Worm (Caenorhabditis elegans) whole organism, L4 larva: ENCODE results near the gene rml-4.

Experiments used
- D1046.2 ChIP-seq: fragments of 200-800 bp; sonication (Bioruptor generic); IDR thresholded peaks from 2 replicates; pipeline ENCODE4 v1.3.6; 2022; ENCODE audit warnings: missing genetic modification characterization, missing compliant biosample characterization
- F26F4.8 ChIP-seq: fragments of 200-800 bp; sonication (Bioruptor generic); conservative IDR thresholded peaks from 2 replicates; pipeline ENCODE4 v1.3.6; 2022; ENCODE audit warnings: missing genetic modification characterization, missing compliant biosample characterization
- F37D6.2 ChIP-seq: sonication (generic microtip); optimal IDR thresholded peaks from 2 replicates; lab custom pipeline; 2016; ENCODE audit warnings: mild to moderate bottlenecking, missing genetic modification characterization, missing compliant biosample characterization
- T26A8.4 ChIP-seq: fragments of 200-800 bp; sonication (Bioruptor generic); IDR thresholded peaks from 2 replicates; pipeline ENCODE4 v1.3.6; 2022; ENCODE audit warnings: missing genetic modification characterization, missing compliant biosample characterization
- Y105C5A.15 ChIP-seq: fragments of 200-800 bp; sonication (Bioruptor generic); IDR thresholded peaks from 2 replicates; pipeline ENCODE4 v1.3.6; 2022; ENCODE audit warnings: missing genetic modification characterization, missing compliant biosample characterization
- Y48G9A.11 ChIP-seq: fragments of 200-800 bp; sonication (Bioruptor generic); IDR thresholded peaks from 2 replicates; pipeline ENCODE4 v1.3.6; 2022; ENCODE audit warnings: missing genetic modification reagents, missing genetic modification characterization, missing compliant biosample characterization
- Y5F2A.4 ChIP-seq: fragments of 200-800 bp; sonication (Bioruptor generic); optimal IDR thresholded peaks from 2 replicates; lab custom pipeline; 2018; ENCODE audit warnings: mild to moderate bottlenecking, missing genetic modification characterization, missing compliant biosample characterization
- ZK546.5 ChIP-seq, 2 experiments: sonication (generic microtip); optimal IDR thresholded peaks; 2 replicates each; lab custom pipeline; 2017; ENCODE audit warnings: missing biosample characterization in 2 of 2, missing genetic modification characterization in 2 of 2
- attf-4 ChIP-seq: sonication (generic microtip); optimal IDR thresholded peaks from 3 replicates; lab custom pipeline; 2017; ENCODE audit warnings: missing biosample characterization, missing genetic modification characterization
- ceh-20 ChIP-seq: fragments of 200-800 bp; sonication (Bioruptor generic); IDR thresholded peaks from 2 replicates; pipeline ENCODE4 v1.3.6; 2022; ENCODE audit warnings: missing genetic modification reagents, missing genetic modification characterization, missing compliant biosample characterization
- ctbp-1 ChIP-seq: fragments of 200-800 bp; sonication (Bioruptor generic); IDR thresholded peaks from 2 replicates; pipeline ENCODE4 v1.3.6; 2022; ENCODE audit warnings: missing genetic modification reagents, missing genetic modification characterization, missing compliant biosample characterization
- daf-12 ChIP-seq: fragments of 150-350 bp; optimal IDR thresholded peaks from 2 replicates; lab custom pipeline; 2014; ENCODE audit warnings: missing biosample characterization, missing genetic modification reagents, missing genetic modification characterization
- daf-16 ChIP-seq, 3 experiments: sonication (generic microtip); optimal IDR thresholded peaks; 2 replicates each; lab custom pipeline; 2016 to 2017; ENCODE audit warnings: missing genetic modification characterization in 3 of 3, missing genetic modification reagents in 3 of 3, mild to moderate bottlenecking in 2 of 3, missing compliant biosample characterization in 2 of 3, missing biosample characterization in 1 of 3, moderate library complexity in 1 of 3
- dmd-9 ChIP-seq: fragments of 200-800 bp; sonication (Bioruptor generic); IDR thresholded peaks from 2 replicates; pipeline ENCODE4 v1.3.6; 2022; ENCODE audit warnings: missing genetic modification reagents, missing genetic modification characterization, missing compliant biosample characterization
- egl-27 ChIP-seq: sonication (generic microtip); optimal IDR thresholded peaks from 3 replicates; lab custom pipeline; 2017; ENCODE audit warnings: missing biosample characterization, missing genetic modification reagents, missing genetic modification characterization
- egl-43 ChIP-seq: fragments of 200-800 bp; sonication (Bioruptor generic); IDR thresholded peaks from 2 replicates; pipeline ENCODE4 v1.3.6; 2022; ENCODE audit warnings: missing genetic modification reagents, missing genetic modification characterization, missing compliant biosample characterization
- fos-1 ChIP-seq: fragments of 150-350 bp; optimal IDR thresholded peaks from 2 replicates; lab custom pipeline; 2014; ENCODE audit warnings: missing biosample characterization, missing genetic modification characterization
- hif-1 ChIP-seq, 2 experiments: sonication (generic microtip); optimal IDR thresholded peaks; 2 replicates each; lab custom pipeline; 2016 to 2017; ENCODE audit warnings: missing compliant biosample characterization in 2 of 2, missing genetic modification characterization in 2 of 2, missing genetic modification reagents in 2 of 2, missing genotype in 2 of 2, mild to moderate bottlenecking in 1 of 2
- lim-7 ChIP-seq: fragments of 200-800 bp; sonication (Bioruptor generic); IDR thresholded peaks from 2 replicates; pipeline ENCODE4 v1.3.6; 2022; ENCODE audit warnings: missing genetic modification characterization, missing compliant biosample characterization
- lin-15B ChIP-seq: fragments of 150-350 bp; sonication (generic microtip); optimal IDR thresholded peaks from 3 replicates; lab custom pipeline; 2014; ENCODE audit warnings: missing biosample characterization, missing genetic modification characterization
- lin-38 ChIP-seq: fragments of 200-800 bp; sonication (Bioruptor generic); IDR thresholded peaks from 2 replicates; pipeline ENCODE4 v1.3.6; 2022; ENCODE audit warnings: missing genetic modification reagents, missing genetic modification characterization, missing compliant biosample characterization
- lin-39 ChIP-seq: fragments of 150-350 bp; optimal IDR thresholded peaks from 2 replicates; lab custom pipeline; 2014; ENCODE audit warnings: missing biosample characterization, missing genetic modification reagents, missing genetic modification characterization
- madf-5 ChIP-seq, 2 experiments: fragments of 200-800 bp; sonication (Bioruptor generic); IDR thresholded peaks; 2 replicates each; pipeline ENCODE4 v1.3.6; 2022; ENCODE audit warnings: missing compliant biosample characterization in 2 of 2, missing genetic modification characterization in 2 of 2
- madf-9 ChIP-seq: fragments of 200-800 bp; sonication (Bioruptor generic); conservative IDR thresholded peaks from 2 replicates; pipeline ENCODE4 v1.3.6; 2022; ENCODE audit warnings: missing genetic modification reagents, missing genetic modification characterization, missing compliant biosample characterization
- mdt-29 ChIP-seq: fragments of 200-800 bp; sonication (Bioruptor generic); IDR thresholded peaks from 2 replicates; pipeline ENCODE4 v1.3.6; 2022; ENCODE audit warnings: missing genetic modification reagents, missing genetic modification characterization, missing compliant biosample characterization
- mes-2 ChIP-seq: sonication (generic microtip); optimal IDR thresholded peaks from 2 replicates; lab custom pipeline; 2016; ENCODE audit warnings: missing genotype, mild to moderate bottlenecking, missing genetic modification characterization, missing compliant biosample characterization; ENCODE audit not compliant: poor library complexity, severe bottlenecking
- mxl-2 ChIP-seq: fragments of 200-800 bp; sonication (Bioruptor generic); conservative IDR thresholded peaks from 2 replicates; pipeline ENCODE4 v1.3.6; 2022; ENCODE audit warnings: missing genetic modification reagents, missing genetic modification characterization, missing compliant biosample characterization
- pqm-1 ChIP-seq: sonication (generic microtip); optimal IDR thresholded peaks from 2 replicates; lab custom pipeline; 2017; ENCODE audit warnings: missing biosample characterization, missing genetic modification characterization
- sdz-12 ChIP-seq: fragments of 200-800 bp; sonication (Bioruptor generic); optimal IDR thresholded peaks from 2 replicates; lab custom pipeline; 2018; ENCODE audit warnings: mild to moderate bottlenecking, missing genetic modification characterization, missing compliant biosample characterization
- snpc-4 ChIP-seq: fragments of 150-350 bp; optimal IDR thresholded peaks from 2 replicates; lab custom pipeline; 2014; ENCODE audit warnings: missing biosample characterization, missing genetic modification characterization
- tra-1 ChIP-seq: fragments of 200-800 bp; sonication (Bioruptor generic); IDR thresholded peaks from 2 replicates; pipeline ENCODE4 v1.3.6; 2022; ENCODE audit warnings: missing genetic modification reagents, missing genetic modification characterization, missing compliant biosample characterization
- unc-39 ChIP-seq: sonication (generic microtip); optimal IDR thresholded peaks from 2 replicates; lab custom pipeline; 2017; ENCODE audit warnings: missing biosample characterization, missing genetic modification characterization
- unc-62 ChIP-seq, 3 experiments: fragments of 150-350 bp in 1 of 3; sonication (generic microtip); optimal IDR thresholded peaks in 2 of 3; peaks in 1 of 3; 1 replicate in 1 of 3; 2 replicates in 2 of 3; lab custom pipeline; 2014 to 2017; ENCODE audit warnings: missing biosample characterization in 3 of 3, missing genetic modification characterization in 3 of 3, missing genetic modification reagents in 3 of 3, missing genotype in 1 of 3

Gene rml-4

DNA sequence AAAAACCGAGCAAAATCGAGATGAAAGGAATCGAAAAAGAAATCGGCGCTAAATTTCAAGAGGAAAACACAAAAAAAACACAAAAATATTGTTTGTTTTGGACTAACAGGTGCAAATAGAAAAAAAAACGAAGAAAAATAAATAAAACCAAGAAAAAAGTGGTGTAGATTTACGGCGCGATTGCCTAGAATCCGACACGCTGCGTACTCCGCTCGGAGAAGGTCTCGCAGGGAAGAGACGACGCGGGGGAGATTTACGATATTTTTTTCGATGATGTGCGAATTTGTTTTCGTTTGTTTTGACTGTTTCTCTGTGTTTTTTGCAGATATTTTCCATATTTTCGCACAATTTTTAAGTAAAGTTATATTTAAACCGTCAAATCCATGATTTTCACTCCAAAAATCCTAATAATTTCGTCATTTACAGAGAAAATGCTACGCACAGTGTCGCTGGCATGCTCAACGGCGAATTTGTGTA is 4.4 kb downstream of the rml-4 start, which contains the start of gene sco-1 (continued):
- TF ChIP-seq daf-12 (tag; lab: Kevin White, UChicago) (no peak), hif-1 (tag; optimal IDR thresholded peaks at IDR 0.05; lab: Kevin White, UChicago) (peak in 1 of 2 experiments; percentile 95), T26A8.4 (GFP tag; lab: Robert Waterston, UW) (peak; percentile 94), ctbp-1 (GFP tag; lab: Robert Waterston, UW) (peak; percentile 88), mdt-29 (peak; percentile 84), madf-9 (GFP tag; lab: Robert Waterston, UW) (peak; percentile 91), pqm-1 (no peak), lim-7 (GFP tag; lab: Robert Waterston, UW) (0 out of 2 replicates have a peak, but pooled peaks have one; percentile 34), tra-1 (GFP tag; lab: Robert Waterston, UW) (no peak; the same call in none of the 2 replicates), Y5F2A.4 (GFP tag; lab: Kevin White, UChicago) (no peak), unc-39 (tag; lab: Kevin White, UChicago) (no peak), egl-27 (tag; lab: Kevin White, UChicago) (no peak), madf-5 (GFP tag; IDR thresholded peaks at IDR 0.05; lab: Robert Waterston, UW) (0 out of 4 replicates have a peak, but pooled peaks of 1 of the 2 experiments have one; percentile 4), attf-4 (tag; lab: Kevin White, UChicago) (no peak), fos-1 (tag; lab: Kevin White, UChicago) (no peak), ceh-20 (GFP tag; lab: Robert Waterston, UW) (peak; percentile 94), mxl-2 (GFP tag; lab: Robert Waterston, UW) (0 out of 2 replicates have a peak, but pooled peaks have one; percentile 11), lin-15B (tag; lab: Kevin White, UChicago) (peak; percentile 83), ZK546.5 (tag; optimal IDR thresholded peaks at IDR 0.05; lab: Kevin White, UChicago) (no peak), Y48G9A.11 (GFP tag; lab: Robert Waterston, UW) (peak; percentile 89), snpc-4 (tag; lab: Kevin White, UChicago) (peak; percentile 60), F26F4.8 (no peak), lin-39 (tag; lab: Kevin White, UChicago) (peak; percentile 30), lin-38 (GFP tag; lab: Robert Waterston, UW) (peak; percentile 88), Y105C5A.15 (GFP tag; lab: Robert Waterston, UW) (no peak), F37D6.2 (tag; lab: Kevin White, UChicago) (peak; percentile 87)

DNA sequence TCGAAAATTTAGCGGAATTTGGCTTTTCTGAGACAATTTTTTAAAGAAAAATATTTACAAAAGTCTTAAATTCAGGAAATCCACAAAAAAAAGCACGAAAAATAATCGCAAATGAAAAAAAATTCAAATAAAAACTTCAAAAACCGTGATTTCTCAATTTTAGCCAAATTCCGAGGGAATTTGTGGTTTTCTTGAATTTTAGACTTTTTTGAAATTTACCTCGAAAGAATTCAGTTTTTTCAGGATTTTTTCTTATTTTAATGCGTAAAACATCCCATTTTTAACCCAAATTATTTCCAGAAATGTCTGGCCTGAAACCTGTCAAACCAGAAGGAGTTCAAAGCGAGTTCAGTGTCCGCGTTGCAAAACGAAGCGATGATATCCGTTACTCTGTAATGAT is 6.4 kb downstream of the rml-4 start, which contains the start of gene gtf-2F1:
Gene gtf-2F1, plus strand, starts transcription at position 301 of the 400 bp plus-strand sequence.
- TF ChIP-seq unc-62 (GFP tag; optimal IDR thresholded peaks at IDR 0.05 in 1 of 2; lab: Kevin White, UChicago) (peak in 1 of 2 experiments; percentile 41), unc-62 (tag; optimal IDR thresholded peaks at IDR 0.05; lab: Kevin White, UChicago) (no peak), mes-2 (tag; lab: Kevin White, UChicago) (no peak), ctbp-1 (GFP tag; lab: Robert Waterston, UW) (no peak)

DNA sequence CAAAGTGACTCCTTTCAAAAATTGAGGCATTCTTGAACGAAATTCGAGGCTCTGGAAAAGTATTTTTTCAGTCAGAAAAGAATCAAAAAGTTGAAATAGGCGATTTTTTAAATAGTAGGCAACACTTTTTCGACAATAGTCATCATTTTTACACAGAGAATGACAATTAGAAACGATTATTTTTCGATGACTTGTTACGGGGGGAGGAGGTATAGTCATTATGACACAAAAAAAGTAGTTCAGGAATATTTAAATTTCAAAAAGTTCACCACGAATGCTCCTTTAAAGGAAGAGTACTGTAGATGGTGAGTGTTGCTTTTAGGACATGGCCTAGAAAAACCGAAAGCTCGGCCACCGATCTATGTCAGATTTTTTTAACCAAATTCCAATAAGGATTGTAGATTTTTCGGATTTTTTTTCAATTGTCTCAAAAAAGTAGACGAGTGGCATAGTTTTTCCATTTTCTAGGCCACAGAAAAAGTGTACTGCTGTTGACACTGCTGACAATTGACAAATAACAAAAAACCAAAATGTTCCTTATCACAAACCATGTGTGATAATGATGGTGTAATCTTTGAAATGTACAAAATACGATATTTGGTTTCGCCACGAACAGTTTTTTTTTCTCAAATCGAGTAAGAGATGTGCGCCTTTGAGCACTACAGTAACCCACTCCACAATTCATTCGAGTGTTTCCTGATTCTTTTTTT is 12.2 kb downstream of the rml-4 start, which contains the start of gene Y52E8A.3:
Gene Y52E8A.3, minus strand, starts transcription at position 51 of the 710 bp plus-strand sequence.
- TF ChIP-seq unc-62 (GFP tag; optimal IDR thresholded peaks at IDR 0.05 in 1 of 2; lab: Kevin White, UChicago), result peak in 1 of 2 experiments; percentile 91
- TF ChIP-seq unc-62 (tag; optimal IDR thresholded peaks at IDR 0.05; lab: Kevin White, UChicago), result no peak
- no peak for TF ChIP-seq sdz-12 (GFP tag; lab: Kevin White, UChicago)
- no peak for TF ChIP-seq daf-16 (GFP tag; optimal IDR thresholded peaks at IDR 0.05; lab: Kevin White, UChicago)
- TF ChIP-seq daf-16 (tag; optimal IDR thresholded peaks at IDR 0.05; lab: Kevin White, UChicago), result peak; percentile 60
- TF ChIP-seq, all 104 proteins: peak for 2

DNA sequence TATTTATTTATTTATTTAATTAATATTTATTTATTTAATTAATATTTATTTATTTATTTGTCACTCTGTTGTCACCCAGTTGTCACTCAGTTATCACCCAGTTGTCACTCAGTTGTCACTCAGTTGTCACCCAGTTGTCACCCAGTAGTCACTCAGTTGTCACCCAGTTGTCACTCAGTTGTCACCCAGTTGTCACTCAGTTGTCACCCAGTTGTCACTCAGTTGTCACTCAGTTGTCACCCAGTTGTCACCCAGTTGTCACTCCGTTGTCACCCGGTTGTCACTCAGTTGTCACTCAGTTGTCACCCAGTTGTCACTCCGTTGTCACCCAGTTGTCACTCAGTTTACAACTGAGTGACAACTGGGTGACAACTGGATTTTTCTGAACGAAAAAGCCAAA is 14.2 kb downstream of the rml-4 start:
- TF ChIP-seq dmd-9 (peak; percentile 70; the same call in 1 of the 2 replicates), egl-43 (GFP tag; lab: Robert Waterston, UW) (0 out of 2 replicates have a peak, but pooled peaks have one; percentile 5), ceh-20 (GFP tag; lab: Robert Waterston, UW) (peak; percentile 51; the same call in 1 of the 2 replicates), D1046.2 (GFP tag; lab: Robert Waterston, UW) (0 out of 2 replicates have a peak, but pooled peaks have one; percentile 15)
- TF ChIP-seq, all 104 proteins: peak for 4; not testable (repeated sequence) for 100
